Worm (Caenorhabditis elegans) whole organism, late embryonic: ENCODE results near the gene lev-1.

Source experiments
- ama-1 ChIP-seq: fragments of 150-350 bp; optimal IDR thresholded peaks from 2 replicates; lab custom pipeline; 2014
- ceh-14 ChIP-seq: sonication (generic microtip); optimal IDR thresholded peaks from 2 replicates; lab custom pipeline; 2016; ENCODE audit warnings: missing genotype, missing genetic modification characterization, missing compliant biosample characterization
- che-1 ChIP-seq: sonication (generic microtip); optimal IDR thresholded peaks from 2 replicates; lab custom pipeline; 2016; ENCODE audit warnings: mild to moderate bottlenecking, missing genetic modification characterization, missing compliant biosample characterization
- fkh-10 ChIP-seq: fragments of 150-350 bp; optimal IDR thresholded peaks from 2 replicates; lab custom pipeline; 2014; ENCODE audit warnings: missing biosample characterization, missing genetic modification reagents, missing genetic modification characterization
- gmeb-2 ChIP-seq: sonication (generic microtip); optimal IDR thresholded peaks from 2 replicates; lab custom pipeline; 2016; ENCODE audit warnings: missing genetic modification characterization, inconsistent platforms, missing compliant biosample characterization
- hlh-15 ChIP-seq: sonication (generic microtip); optimal IDR thresholded peaks from 2 replicates; lab custom pipeline; 2016; ENCODE audit warnings: missing genetic modification characterization, missing compliant biosample characterization
- lim-6 ChIP-seq: sonication (generic microtip); optimal IDR thresholded peaks from 2 replicates; lab custom pipeline; 2016; ENCODE audit warnings: missing genetic modification characterization, missing compliant biosample characterization
- nhr-11 ChIP-seq: fragments of 150-350 bp; optimal IDR thresholded peaks from 2 replicates; lab custom pipeline; 2014; ENCODE audit warnings: missing biosample characterization, missing genetic modification characterization
- pat-9 ChIP-seq: fragments of 200-800 bp; sonication (Bioruptor generic); optimal IDR thresholded peaks from 2 replicates; lab custom pipeline; 2018; ENCODE audit warnings: mild to moderate bottlenecking, missing genetic modification characterization, moderate library complexity, missing compliant biosample characterization
- pha-4 ChIP-seq: fragments of 150-350 bp; optimal IDR thresholded peaks from 2 replicates; lab custom pipeline; 2018; ENCODE audit warnings: missing biosample characterization, missing genetic modification reagents, missing genetic modification characterization
- sdc-2 ChIP-seq: sonication (generic microtip); optimal IDR thresholded peaks from 2 replicates; lab custom pipeline; 2016; ENCODE audit warnings: missing genotype, missing genetic modification characterization, missing compliant biosample characterization
- unc-55 ChIP-seq: sonication (generic microtip); optimal IDR thresholded peaks from 2 replicates; lab custom pipeline; 2017; ENCODE audit warnings: missing biosample characterization, missing genetic modification reagents, missing genetic modification characterization
- unc-86 ChIP-seq: sonication (generic microtip); optimal IDR thresholded peaks from 2 replicates; lab custom pipeline; 2016; ENCODE audit warnings: missing genetic modification characterization, missing compliant biosample characterization

DNA sequence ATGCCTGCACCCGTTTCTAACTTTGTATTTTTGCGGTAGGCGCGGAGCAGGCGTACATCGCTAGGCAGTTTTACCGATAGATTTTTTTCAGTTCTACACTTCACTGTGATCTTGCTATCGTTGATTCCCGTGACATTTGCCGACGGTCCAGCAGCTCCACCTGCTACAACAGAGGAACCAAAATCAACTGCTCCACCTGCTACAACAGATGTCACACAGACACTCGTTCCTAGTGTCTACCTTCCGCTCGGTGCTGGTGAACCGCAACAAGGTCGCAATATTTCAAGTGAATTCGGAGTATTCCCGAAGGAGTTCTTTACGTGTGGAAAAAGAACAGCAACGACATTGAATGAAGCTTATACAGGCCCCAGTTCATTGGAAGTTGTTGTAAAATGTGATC, 10.9 kb upstream of the lev-1 start:
- TF ChIP-seq unc-86 (tag; lab: Kevin White, UChicago) (no peak), ama-1 (lab: Kevin White, UChicago) (no peak), ceh-14 (tag; lab: Kevin White, UChicago) (no peak), lim-6 (tag; lab: Kevin White, UChicago) (no peak), sdc-2 (tag; lab: Kevin White, UChicago) (no peak), pat-9 (tag; lab: Kevin White, UChicago) (no peak), che-1 (no peak), fkh-10 (no peak), gmeb-2 (no peak), hlh-15 (tag; lab: Kevin White, UChicago) (no peak), nhr-11 (tag; lab: Kevin White, UChicago) (no peak), pha-4 (tag; lab: Kevin White, UChicago) (no peak), unc-55 (GFP tag; lab: Kevin White, UChicago) (no peak)
